Fruit fly (Drosophila melanogaster): ENCODE data around the gene CG14566.

Gene CG14566

dm6 chr3L:21738175-21739016, 1.7 kb downstream of the CG14566 start, which contains the start of gene CG14567 (continued):
- TF ChIP-seq grn (GFP tag; optimal IDR thresholded peaks at IDR 0.05) (no peak), Xbp1 (GFP tag; optimal IDR thresholded peaks at IDR 0.05) (peak; percentile 45), CG14050 (GFP tag; IDR thresholded peaks at IDR 0.05) (no peak), sens (GFP tag) (peak; percentile 75), CG1024 (GFP tag; IDR thresholded peaks at IDR 0.05) (no peak), Ptx1 (GFP tag; IDR thresholded peaks at IDR 0.05) (peak; percentile 42; the same call in 1 of the 2 replicates), CG7839 (tag; optimal IDR thresholded peaks at IDR 0.05) (peak; percentile 52), ara (GFP tag; IDR thresholded peaks at IDR 0.05) (no peak; the same call in 1 of the 2 replicates), p53 (GFP tag; optimal IDR thresholded peaks at IDR 0.05) (no peak), cas (GFP tag; IDR thresholded peaks at IDR 0.05) (no peak), Camta (GFP tag; optimal IDR thresholded peaks at IDR 0.05) (peak; percentile 25), zfh1 (GFP tag; IDR thresholded peaks at IDR 0.05) (peak; percentile 43; the same call in 2 of the 3 replicates), gt (GFP tag; IDR thresholded peaks at IDR 0.05) (no peak), Hr39 (optimal IDR thresholded peaks at IDR 0.05) (no peak), nmo (GFP tag; optimal IDR thresholded peaks at IDR 0.05) (peak; percentile 35), ranshi (GFP tag; IDR thresholded peaks at IDR 0.05) (peak; percentile 52; the same call in 1 of the 2 replicates), Sox102F (GFP tag; optimal IDR thresholded peaks at IDR 0.05) (peak; percentile 74), D (optimal IDR thresholded peaks at IDR 0.05) (no peak), D (GFP tag; optimal IDR thresholded peaks at IDR 0.05) (no peak), tio (GFP tag; optimal IDR thresholded peaks at IDR 0.05) (peak; percentile 34), Xrp1 (GFP tag; IDR thresholded peaks at IDR 0.05) (peak; percentile 45; the same call in 1 of the 2 replicates), CG13624 (GFP tag; optimal IDR thresholded peaks at IDR 0.05) (no peak), dmrt99B (tag; optimal IDR thresholded peaks at IDR 0.05) (peak; percentile 67), ap (GFP tag; IDR thresholded peaks at IDR 0.05) (peak; percentile 46), tx (GFP tag; optimal IDR thresholded peaks at IDR 0.05) (no peak), slbo (GFP tag; IDR thresholded peaks at IDR 0.05) (peak; percentile 63), CG5245 (GFP tag; optimal IDR thresholded peaks at IDR 0.05) (no peak), CG8924 (tag; optimal IDR thresholded peaks at IDR 0.05) (peak; percentile 1), CG7963 (GFP tag; IDR thresholded peaks at IDR 0.05; ENCODE audit: partially characterized antibody) (no peak), CG18262 (tag; optimal IDR thresholded peaks at IDR 0.05) (peak; percentile 46), gcm (GFP tag; optimal IDR thresholded peaks at IDR 0.05) (no peak), lmd (GFP tag; IDR thresholded peaks at IDR 0.05) (peak; percentile 36; the same call in 1 of the 2 replicates), CG2678 (tag; optimal IDR thresholded peaks at IDR 0.05) (peak; percentile 30), ftz-f1 (GFP tag; optimal IDR thresholded peaks at IDR 0.05) (no peak), Aef1 (GFP tag; IDR thresholded peaks at IDR 0.05) (0 out of 3 replicates have a peak, but pooled peaks have one; percentile 13), CG14710 (tag; optimal IDR thresholded peaks at IDR 0.05) (no peak), ttk (GFP tag; IDR thresholded peaks at IDR 0.05) (0 out of 2 replicates have a peak, but pooled peaks have one; percentile 27), CG7271 (tag; optimal IDR thresholded peaks at IDR 0.05) (no peak), lilli (GFP tag; optimal IDR thresholded peaks at IDR 0.05) (peak; percentile 19), tgo (GFP tag; IDR thresholded peaks at IDR 0.05) (peak; percentile 45; the same call in 2 of the 3 replicates), cwo (GFP tag; optimal IDR thresholded peaks at IDR 0.05) (no peak), CG18764 (GFP tag; optimal IDR thresholded peaks at IDR 0.05) (no peak), CG9609 (GFP tag; optimal IDR thresholded peaks at IDR 0.05) (no peak), Drgx (GFP tag; IDR thresholded peaks at IDR 0.05) (peak; percentile 83), CoRest (tag; optimal IDR thresholded peaks at IDR 0.05) (peak; percentile 2), prd (optimal IDR thresholded peaks at IDR 0.05) (no peak), prd (GFP tag; IDR thresholded peaks at IDR 0.05) (peak; percentile 51; the same call in 1 of the 3 replicates), CG4328 (GFP tag; optimal IDR thresholded peaks at IDR 0.05) (no peak), Rx (GFP tag; IDR thresholded peaks at IDR 0.05) (peak; percentile 26; the same call in 1 of the 2 replicates), Awh (GFP tag; IDR thresholded peaks at IDR 0.05) (0 out of 2 replicates have a peak, but pooled peaks have one; percentile 9)
